Worm (Caenorhabditis elegans): Measurements from ENCODE around the gene C06A1.3.

DNA sequence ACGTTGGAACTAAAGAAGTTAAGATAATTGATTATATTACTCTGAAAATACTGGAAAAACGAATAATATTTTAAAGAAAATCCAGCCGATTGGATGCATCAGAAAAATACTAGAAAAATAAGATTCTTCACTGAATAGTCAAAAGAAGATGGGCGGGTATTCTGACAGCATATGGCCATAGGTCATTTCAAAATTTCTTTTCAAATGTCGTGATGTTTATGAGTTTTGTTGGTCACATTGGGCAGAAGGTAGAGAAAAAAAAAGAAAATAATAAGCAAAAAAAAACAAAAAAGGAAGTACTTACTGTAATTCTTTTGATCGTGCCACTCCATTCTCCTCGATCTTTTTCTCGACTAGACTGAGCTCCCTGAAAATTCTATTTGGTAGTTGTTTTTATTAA is 48.5 kb upstream of the C06A1.3 start, which contains the start of gene F59B10.5:
- TF ChIP-seq ama-1 (optimal IDR thresholded peaks at IDR 0.05), result no peak
- no peak for TF ChIP-seq hlh-30 (tag; optimal IDR thresholded peaks at IDR 0.05; ENCODE audit: insufficient read depth)
- no peak for TF ChIP-seq hlh-6 (tag; optimal IDR thresholded peaks at IDR 0.05)
- TF ChIP-seq hlh-13 (GFP tag; optimal IDR thresholded peaks at IDR 0.05), result no peak
- no peak for TF ChIP-seq nhr-11 (tag; optimal IDR thresholded peaks at IDR 0.05)
- no peak for TF ChIP-seq rnt-1 (tag; optimal IDR thresholded peaks at IDR 0.05)
- no peak for TF ChIP-seq ceh-18 (tag; optimal IDR thresholded peaks at IDR 0.05)
- TF ChIP-seq pag-3 (tag; optimal IDR thresholded peaks at IDR 0.05; ENCODE audit: borderline replicate concordance), result no peak
- no peak for TF ChIP-seq ceh-30 (tag; optimal IDR thresholded peaks at IDR 0.05)
- no peak for TF ChIP-seq fkh-6 (tag; optimal IDR thresholded peaks at IDR 0.05)
- no peak for TF ChIP-seq sox-4 (tag; optimal IDR thresholded peaks at IDR 0.05)

Data from whole organism, late embryonic.